Fruit fly (Drosophila melanogaster) whole organism, embryonic: ENCODE results near the gene CG14669.
A peak's percentile ranks its signal among the peaks of the same experiment; 100 is the strongest.

ENCODE experiments used
- Atf3 ChIP-seq: fragments of 200-800 bp; sonication (Bioruptor generic); optimal IDR thresholded peaks from 3 replicates; lab custom pipeline; 2016; ENCODE audit warnings: missing biosample characterization, missing genetic modification characterization
- CG11560 ChIP-seq: fragments of 200-800 bp; sonication (Bioruptor generic); IDR thresholded peaks from 3 replicates; pipeline ENCODE4 v1.3.6; 2022; ENCODE audit warnings: missing biosample characterization, missing genetic modification characterization
- CG11723 ChIP-seq: fragments of 200-800 bp; sonication (Bioruptor generic); optimal IDR thresholded peaks from 2 replicates; lab custom pipeline; 2017; ENCODE audit warnings: missing biosample characterization, mild to moderate bottlenecking, missing genetic modification characterization
- CG1233 ChIP-seq: fragments of 200-800 bp; sonication (Bioruptor generic); optimal IDR thresholded peaks from 4 replicates; lab custom pipeline; 2018; ENCODE audit warnings: missing biosample characterization, mild to moderate bottlenecking, missing genetic modification characterization
- CG12659 ChIP-seq: fragments of 200-800 bp; sonication (Bioruptor generic); optimal IDR thresholded peaks from 3 replicates; lab custom pipeline; 2017; ENCODE audit warnings: mild to moderate bottlenecking, missing biosample characterization, missing genetic modification reagents, missing genetic modification characterization
- CG12769 ChIP-seq: fragments of 200-800 bp; sonication (Bioruptor generic); optimal IDR thresholded peaks from 2 replicates; lab custom pipeline; 2019; ENCODE audit warnings: missing biosample characterization, mild to moderate bottlenecking, missing genetic modification characterization, moderate library complexity
- CG1602 ChIP-seq: fragments of 200-800 bp; sonication (Bioruptor generic); optimal IDR thresholded peaks from 3 replicates; lab custom pipeline; 2016; ENCODE audit warnings: missing biosample characterization, missing genetic modification characterization
- CG1647 ChIP-seq: fragments of 200-800 bp; sonication (Bioruptor generic); optimal IDR thresholded peaks from 3 replicates; lab custom pipeline; 2016; ENCODE audit warnings: missing biosample characterization, missing genetic modification characterization
- CG16863 ChIP-seq: fragments of 200-800 bp; sonication (Bioruptor generic); optimal IDR thresholded peaks from 3 replicates; lab custom pipeline; 2016; ENCODE audit warnings: missing biosample characterization, missing genetic modification characterization
- CG18619 ChIP-seq: fragments of 200-800 bp; sonication (Bioruptor generic); optimal IDR thresholded peaks from 3 replicates; lab custom pipeline; 2017; ENCODE audit warnings: missing biosample characterization, mild to moderate bottlenecking, missing genetic modification characterization
- CG2116 ChIP-seq: fragments of 200-800 bp; sonication (Bioruptor generic); optimal IDR thresholded peaks from 3 replicates; lab custom pipeline; 2018; ENCODE audit warnings: missing biosample characterization, mild to moderate bottlenecking, missing genetic modification characterization
- CG2199 ChIP-seq: fragments of 200-800 bp; sonication (Bioruptor generic); IDR thresholded peaks from 3 replicates; pipeline ENCODE4 v1.3.6; 2022; ENCODE audit warnings: missing biosample characterization, missing genetic modification characterization
- CG32772 ChIP-seq: fragments of 200-800 bp; sonication (Bioruptor generic); IDR thresholded peaks from 2 replicates; pipeline ENCODE4 v1.3.6; 2022; ENCODE audit warnings: missing biosample characterization, missing genetic modification characterization
- CG43689 ChIP-seq: fragments of 200-800 bp; sonication (Bioruptor generic); IDR thresholded peaks from 2 replicates; pipeline ENCODE4 v1.3.6; 2022; ENCODE audit warnings: missing biosample characterization, missing genetic modification characterization
- CG6689 ChIP-seq: fragments of 200-800 bp; sonication (Bioruptor generic); IDR thresholded peaks from 2 replicates; pipeline ENCODE4 v1.3.6; 2022; ENCODE audit warnings: missing biosample characterization, missing genetic modification characterization
- CG6813 ChIP-seq: fragments of 200-800 bp; sonication (Bioruptor generic); optimal IDR thresholded peaks from 2 replicates; lab custom pipeline; 2017; ENCODE audit warnings: missing biosample characterization, missing genetic modification characterization, mild to moderate bottlenecking, moderate library complexity, missing genetic modification reagents
- CG8290 ChIP-seq, 3 experiments: fragments of 200-800 bp; sonication (Bioruptor generic); optimal IDR thresholded peaks; 2 replicates each; lab custom pipeline; 2016 to 2019; ENCODE audit warnings: missing biosample characterization in 3 of 3, missing genetic modification characterization in 3 of 3, mild to moderate bottlenecking in 2 of 3, moderate library complexity in 1 of 3
- Dref ChIP-seq: fragments of 200-800 bp; sonication (Bioruptor generic); IDR thresholded peaks from 2 replicates; pipeline ENCODE4 v1.3.6; 2022; ENCODE audit warnings: missing biosample characterization, missing genetic modification characterization
- HLH54F ChIP-seq: fragments of 200-800 bp; sonication (Bioruptor generic); optimal IDR thresholded peaks from 3 replicates; lab custom pipeline; 2016; ENCODE audit warnings: missing biosample characterization, missing genetic modification characterization
- HmgD ChIP-seq: fragments of 200-800 bp; sonication (Bioruptor generic); optimal IDR thresholded peaks from 3 replicates; lab custom pipeline; 2016; ENCODE audit warnings: missing biosample characterization, missing genetic modification characterization
- Hmx ChIP-seq: fragments of 200-800 bp; sonication (Bioruptor generic); optimal IDR thresholded peaks from 2 replicates; lab custom pipeline; 2016; ENCODE audit warnings: missing biosample characterization, missing genetic modification characterization
- Hr39 ChIP-seq: fragments of >200 bp; optimal IDR thresholded peaks from 2 replicates; lab custom pipeline; 2017
- Lhr ChIP-seq: fragments of 200-800 bp; sonication (Bioruptor generic); optimal IDR thresholded peaks from 3 replicates; lab custom pipeline; 2017; ENCODE audit warnings: mild to moderate bottlenecking, missing biosample characterization, missing genetic modification reagents, missing genetic modification characterization
- Mes4 ChIP-seq: fragments of 200-800 bp; sonication (Bioruptor generic); optimal IDR thresholded peaks from 2 replicates; lab custom pipeline; 2016; ENCODE audit warnings: missing biosample characterization, missing genetic modification characterization
- Oaz ChIP-seq: fragments of 200-800 bp; sonication (Bioruptor generic); IDR thresholded peaks from 2 replicates; pipeline ENCODE4 v1.3.6; 2022; ENCODE audit warnings: missing biosample characterization, missing genetic modification characterization
- Rx ChIP-seq: fragments of 200-800 bp; sonication (Bioruptor generic); IDR thresholded peaks from 2 replicates; pipeline ENCODE4 v1.3.6; 2022; ENCODE audit warnings: missing biosample characterization, missing genetic modification characterization
- Sox100B ChIP-seq: fragments of 200-800 bp; sonication (Bioruptor generic); optimal IDR thresholded peaks from 3 replicates; lab custom pipeline; 2018; ENCODE audit warnings: missing biosample characterization, mild to moderate bottlenecking, missing genetic modification characterization
- ac ChIP-seq: fragments of 200-800 bp; sonication (Bioruptor generic); optimal IDR thresholded peaks from 3 replicates; lab custom pipeline; 2017; ENCODE audit warnings: missing biosample characterization, mild to moderate bottlenecking, missing genetic modification characterization
- aop ChIP-seq: fragments of 200-800 bp; sonication (Bioruptor generic); IDR thresholded peaks from 2 replicates; pipeline ENCODE4 v1.3.6; 2022; ENCODE audit warnings: missing biosample characterization, missing genetic modification characterization
- ash1 ChIP-seq: fragments of 200-800 bp; sonication (Bioruptor generic); optimal IDR thresholded peaks from 2 replicates; lab custom pipeline; 2018; ENCODE audit warnings: missing biosample characterization, mild to moderate bottlenecking, missing genetic modification characterization
- btn ChIP-seq: fragments of 200-800 bp; sonication (Bioruptor generic); optimal IDR thresholded peaks from 2 replicates; lab custom pipeline; 2016; ENCODE audit warnings: missing biosample characterization, missing genetic modification characterization
- caup ChIP-seq: fragments of 200-800 bp; sonication (Bioruptor generic); optimal IDR thresholded peaks from 3 replicates; lab custom pipeline; 2017; ENCODE audit warnings: missing biosample characterization, mild to moderate bottlenecking, missing genetic modification characterization, moderate library complexity; ENCODE audit not compliant: severe bottlenecking
- chm ChIP-seq: fragments of 200-800 bp; sonication (Bioruptor generic); IDR thresholded peaks from 2 replicates; pipeline ENCODE4 v1.3.6; 2022; ENCODE audit warnings: missing biosample characterization, missing genetic modification characterization
- ems ChIP-seq: fragments of 200-800 bp; sonication (Bioruptor generic); optimal IDR thresholded peaks from 3 replicates; lab custom pipeline; 2016; ENCODE audit warnings: missing biosample characterization, missing genetic modification characterization
- ftz-f1 ChIP-seq: fragments of 200-800 bp; sonication (Bioruptor generic); optimal IDR thresholded peaks from 2 replicates; lab custom pipeline; 2016; ENCODE audit warnings: missing biosample characterization, missing genetic modification characterization
- grau ChIP-seq: fragments of 200-800 bp; optimal IDR thresholded peaks from 3 replicates; lab custom pipeline; 2019; ENCODE audit warnings: missing biosample characterization, mild to moderate bottlenecking, missing genetic modification characterization, moderate library complexity
- lola ChIP-seq, 3 experiments: fragments of >200 bp in 2 of 3; fragments of 200-800 bp in 1 of 3; sonication (Bioruptor generic) in 1 of 3; optimal IDR thresholded peaks; 2 replicates each; lab custom pipeline; 2017 to 2019; ENCODE audit warnings: missing biosample characterization in 3 of 3, missing genetic modification characterization in 3 of 3, mild to moderate bottlenecking in 1 of 3, moderate library complexity in 1 of 3
- maf-S ChIP-seq: fragments of 200-800 bp; sonication (Bioruptor generic); optimal IDR thresholded peaks from 2 replicates; lab custom pipeline; 2016; ENCODE audit warnings: missing biosample characterization, missing genetic modification characterization
- nerfin-2 ChIP-seq: fragments of 200-800 bp; sonication (Bioruptor generic); IDR thresholded peaks from 2 replicates; pipeline ENCODE4 v1.3.6; 2022; ENCODE audit warnings: missing biosample characterization, missing genetic modification characterization; ENCODE audit not compliant: partially characterized antibody
- pnt ChIP-seq: fragments of 200-800 bp; sonication (Bioruptor generic); optimal IDR thresholded peaks from 3 replicates; lab custom pipeline; 2016; ENCODE audit warnings: missing biosample characterization, missing genetic modification characterization
- salm ChIP-seq: fragments of 200-800 bp; sonication (Bioruptor generic); optimal IDR thresholded peaks from 2 replicates; lab custom pipeline; 2018; ENCODE audit warnings: missing biosample characterization, mild to moderate bottlenecking, missing genetic modification characterization
- tio ChIP-seq: fragments of 200-800 bp; sonication (Bioruptor generic); optimal IDR thresholded peaks from 2 replicates; lab custom pipeline; 2017; ENCODE audit warnings: missing biosample characterization, missing genetic modification characterization, inconsistent platforms
- toy ChIP-seq: fragments of 200-800 bp; sonication (Bioruptor generic); IDR thresholded peaks from 2 replicates; pipeline ENCODE4 v1.3.6; 2022; ENCODE audit warnings: missing biosample characterization, missing genetic modification characterization
- ttk ChIP-seq: fragments of 200-800 bp; sonication (Bioruptor generic); IDR thresholded peaks from 2 replicates; pipeline ENCODE4 v2.1.2; 2022; ENCODE audit warnings: missing biosample characterization, missing genetic modification characterization
- unpg ChIP-seq: fragments of 200-800 bp; sonication (Bioruptor generic); optimal IDR thresholded peaks from 3 replicates; lab custom pipeline; 2018; ENCODE audit warnings: missing biosample characterization, mild to moderate bottlenecking, missing genetic modification characterization, moderate library complexity
- vfl ChIP-seq: fragments of 200-800 bp; sonication (Bioruptor generic); optimal IDR thresholded peaks from 2 replicates; lab custom pipeline; 2016; ENCODE audit warnings: missing biosample characterization, missing genetic modification characterization
- vnd ChIP-seq: fragments of 200-800 bp; sonication (Bioruptor generic); IDR thresholded peaks from 3 replicates; pipeline ENCODE4 v1.3.6; 2022; ENCODE audit warnings: missing biosample characterization, missing genetic modification characterization; ENCODE audit not compliant: partially characterized antibody
- wor ChIP-seq: fragments of 200-800 bp; sonication (Bioruptor generic); IDR thresholded peaks from 2 replicates; pipeline ENCODE4 v1.3.6; 2022; ENCODE audit warnings: missing biosample characterization, missing genetic modification characterization
- zen ChIP-seq: fragments of 200-800 bp; sonication (Bioruptor generic); optimal IDR thresholded peaks from 3 replicates; lab custom pipeline; 2018; ENCODE audit warnings: missing biosample characterization, mild to moderate bottlenecking, missing genetic modification characterization, moderate library complexity
- zfh1 ChIP-seq: fragments of 200-800 bp; sonication (Bioruptor generic); IDR thresholded peaks from 3 replicates; pipeline ENCODE4 v1.3.6; 2022; ENCODE audit warnings: missing biosample characterization, missing genetic modification characterization

CG14669 gene

dm6 chr3R:5368170-5368781, 46.1 kb upstream of the CG14669 start, which contains the start of gene Cerk (continued):
- TF ChIP-seq CG8290 (GFP tag; optimal IDR thresholded peaks at IDR 0.05; lab: Kevin White, UChicago) (peak; percentile 30), CG8290 (tag; optimal IDR thresholded peaks at IDR 0.05; lab: Kevin White, UChicago) (peak; percentile 28 to 86), CG11723 (no peak), ems (GFP tag; lab: Kevin White, UChicago) (peak; percentile 24), Hr39 (no peak), lola (GFP tag; optimal IDR thresholded peaks at IDR 0.05; lab: Kevin White, UChicago) (no peak), CG1647 (GFP tag; lab: Kevin White, UChicago) (no peak), chm (GFP tag; lab: Robert Waterston, UW) (peak; percentile 80), unpg (GFP tag; lab: Kevin White, UChicago) (peak; percentile 23), zfh1 (GFP tag; lab: Robert Waterston, UW) (0 out of 3 replicates have a peak, but pooled peaks have one; percentile 28), CG12659 (GFP tag; lab: Kevin White, UChicago) (peak; percentile 64), ttk (GFP tag; lab: Robert Waterston, UW) (no peak), toy (GFP tag; lab: Robert Waterston, UW) (no peak), Rx (no peak), HLH54F (GFP tag; lab: Kevin White, UChicago) (peak; percentile 28), ftz-f1 (GFP tag; lab: Kevin White, UChicago) (no peak), grau (peak; percentile 31), CG1233 (GFP tag; lab: Kevin White, UChicago) (peak; percentile 13), zen (tag; lab: Kevin White, UChicago) (peak; percentile 0), maf-S (no peak), CG2199 (0 out of 3 replicates have a peak, but pooled peaks have one; percentile 25), pnt (GFP tag; lab: Kevin White, UChicago) (peak; percentile 41), CG43689 (GFP tag; lab: Robert Waterston, UW) (no peak), Mes4 (GFP tag; lab: Kevin White, UChicago) (peak; percentile 37), CG32772 (no peak), HmgD (GFP tag; lab: Kevin White, UChicago) (peak; percentile 71), CG2116 (peak; percentile 61), CG6689 (no peak), Oaz (GFP tag; lab: Robert Waterston, UW) (no peak), CG1602 (no peak), caup (GFP tag; lab: Kevin White, UChicago) (peak; percentile 30), vfl (no peak), Atf3 (GFP tag; lab: Kevin White, UChicago) (no peak), Lhr (GFP tag; lab: Kevin White, UChicago) (peak; percentile 77), CG12769 (tag; lab: Kevin White, UChicago) (peak; percentile 54), btn (GFP tag; lab: Kevin White, UChicago) (no peak), Dref (GFP tag; lab: Robert Waterston, UW) (peak; percentile 48), Hmx (GFP tag; lab: Kevin White, UChicago) (no peak), CG16863 (GFP tag; lab: Kevin White, UChicago) (no peak), aop (peak; percentile 35; the same call in 1 of the 2 replicates), wor (no peak), nerfin-2 (GFP tag; lab: Robert Waterston, UW) (peak; percentile 57), vnd (GFP tag; lab: Robert Waterston, UW) (no peak), salm (tag; lab: Kevin White, UChicago) (peak; percentile 22), Sox100B (GFP tag; lab: Kevin White, UChicago) (no peak), CG11560 (tag; lab: Robert Waterston, UW) (peak; percentile 8; the same call in 1 of the 3 replicates), tio (GFP tag; lab: Kevin White, UChicago) (no peak), CG18619 (no peak), ac (no peak), CG6813 (GFP tag; lab: Kevin White, UChicago) (no peak), ash1 (GFP tag; lab: Kevin White, UChicago) (no peak)
